Fruit fly (Drosophila melanogaster): ENCODE measurements around the gene CG13970.

dm6 chr2L:20115865-20116264 is 11.9 kb upstream of the CG13970 start:
- no peak for TF ChIP-seq CTCF (optimal IDR thresholded peaks at IDR 0.05)
- TF ChIP-seq CG8478 (optimal IDR thresholded peaks at IDR 0.05), result no peak
